Worm (Caenorhabditis elegans): Measurements from ENCODE around the gene clc-2.

Gene clc-2

ce11 chrX:7469907-7470306, 38.6 kb downstream of the clc-2 start (continued):
- TF ChIP-seq nfyb-1 (GFP tag; IDR thresholded peaks at IDR 0.05), result no peak

- TF ChIP-seq lin-40 (tag; optimal IDR thresholded peaks at IDR 0.05) (peak; percentile 30), F22D6.2 (tag; optimal IDR thresholded peaks at IDR 0.05) (no peak), let-607 (tag; optimal IDR thresholded peaks at IDR 0.05) (peak in 1 of 2 experiments; percentile 26), madf-3 (GFP tag; IDR thresholded peaks at IDR 0.05) (0 out of 2 replicates have a peak, but pooled peaks have one; percentile 66), K12H6.12 (tag; optimal IDR thresholded peaks at IDR 0.05) (peak; percentile 7), lin-26 (GFP tag; IDR thresholded peaks at IDR 0.05) (no peak), ceh-27 (GFP tag; optimal IDR thresholded peaks at IDR 0.05) (peak; percentile 50), cebp-1 (GFP tag; IDR thresholded peaks at IDR 0.05) (no peak), cebp-1 (tag; optimal IDR thresholded peaks at IDR 0.05) (peak; percentile 48), atf-7 (tag; optimal IDR thresholded peaks at IDR 0.05) (no peak), hmg-1.2 (GFP tag; IDR thresholded peaks at IDR 0.05) (peak; percentile 76; the same call in 1 of the 2 replicates), sea-2 (GFP tag; IDR thresholded peaks at IDR 0.05) (no peak)
Measured at ce11 chrX:7474968-7475433, 43.7 kb downstream of the clc-2 start, which contains the start of gene coh-1. Gene coh-1 (minus strand): TSS chrX:7475018.

ce11 chrX:7478476-7478875, 47.2 kb downstream of the clc-2 start:
- TF ChIP-seq rpc-1 (optimal IDR thresholded peaks at IDR 0.05) (no peak), rpc-1 (tag; optimal IDR thresholded peaks at IDR 0.05) (no peak), ceh-58 (GFP tag; IDR thresholded peaks at IDR 0.05) (no peak), lag-1 (GFP tag; IDR thresholded peaks at IDR 0.05) (no peak), madf-10 (tag; optimal IDR thresholded peaks at IDR 0.05) (no peak), ceh-100 (GFP tag; IDR thresholded peaks at IDR 0.05) (no peak), F37B4.10 (GFP tag; IDR thresholded peaks at IDR 0.05) (no peak), attf-5 (GFP tag; optimal IDR thresholded peaks at IDR 0.05) (peak; percentile 61), ztf-26 (tag; optimal IDR thresholded peaks at IDR 0.05) (no peak), ets-4 (GFP tag; optimal IDR thresholded peaks at IDR 0.05) (no peak), lin-35 (GFP tag; optimal IDR thresholded peaks at IDR 0.05) (no peak), ceh-27 (GFP tag; optimal IDR thresholded peaks at IDR 0.05) (peak; percentile 28), K12H6.12 (tag; optimal IDR thresholded peaks at IDR 0.05) (peak; percentile 60), Y56A3A.18 (GFP tag; IDR thresholded peaks at IDR 0.05) (no peak), F55B11.4 (tag; optimal IDR thresholded peaks at IDR 0.05; ENCODE audit: borderline replicate concordance, insufficient read depth) (no peak), nhr-80 (tag; optimal IDR thresholded peaks at IDR 0.05) (peak; percentile 61), zfh-2 (GFP tag; conservative IDR thresholded peaks at IDR 0.05) (peak; percentile 86), pha-4 (tag; optimal IDR thresholded peaks at IDR 0.05) (no peak), him-1 (tag; optimal IDR thresholded peaks at IDR 0.05) (no peak), dox-1 (GFP tag; IDR thresholded peaks at IDR 0.05) (peak; percentile 69), madf-3 (GFP tag; IDR thresholded peaks at IDR 0.05) (peak; percentile 73; the same call in 1 of the 2 replicates), hmg-1.2 (GFP tag; IDR thresholded peaks at IDR 0.05) (peak; percentile 37; the same call in 1 of the 2 replicates), nfyb-1 (GFP tag; IDR thresholded peaks at IDR 0.05) (peak; percentile 12; the same call in 1 of the 2 replicates), hsf-1 (GFP tag; IDR thresholded peaks at IDR 0.05) (no peak), T07F8.4 (tag; optimal IDR thresholded peaks at IDR 0.05) (no peak), F49E8.2 (tag; optimal IDR thresholded peaks at IDR 0.05; ENCODE audit: insufficient read depth) (no peak), ztf-18 (tag; optimal IDR thresholded peaks at IDR 0.05) (peak; percentile 0)

ce11 chrX:7478948-7479347, 47.7 kb downstream of the clc-2 start, which contains the start of gene mek-1:
Gene mek-1 (plus strand): TSS chrX:7479248.
- no peak for TF ChIP-seq nhr-80 (tag; optimal IDR thresholded peaks at IDR 0.05)
- TF ChIP-seq B0261.1 (tag; optimal IDR thresholded peaks at IDR 0.05), result no peak
- TF ChIP-seq pha-4 (tag; optimal IDR thresholded peaks at IDR 0.05), result no peak

Measured in whole organism, young adult.